Fruit fly (Drosophila melanogaster): ENCODE results near the gene Jasper.

Jasper gene

DNA sequence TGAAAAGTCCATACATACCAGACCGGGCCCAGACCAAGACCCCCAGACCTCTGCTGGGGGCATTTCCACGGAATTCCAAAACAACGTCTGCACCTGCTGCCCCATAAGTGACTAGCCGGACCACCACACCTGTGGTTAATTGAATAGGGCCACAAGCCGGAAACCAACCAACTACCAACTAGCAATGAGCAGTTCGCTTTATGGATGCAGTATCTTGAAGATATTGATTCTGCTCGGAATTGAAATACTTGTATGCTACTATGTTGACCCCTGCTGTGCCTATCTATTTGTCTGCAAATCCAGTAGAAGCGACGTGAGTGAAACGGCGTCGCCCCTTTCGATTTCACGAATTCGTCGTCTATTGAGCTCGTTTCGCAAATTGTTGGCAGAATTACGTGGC lies 43.5 kb downstream of the Jasper start (continued):
- no peak for TF ChIP-seq jumu (GFP tag; optimal IDR thresholded peaks at IDR 0.05)
- peak; percentile 40; the same call in 1 of the 2 replicates for TF ChIP-seq Rx (GFP tag; IDR thresholded peaks at IDR 0.05)
- no peak for TF ChIP-seq CG17829 (tag; optimal IDR thresholded peaks at IDR 0.05)
- no peak for TF ChIP-seq Taf1 (GFP tag; IDR thresholded peaks at IDR 0.05)
- no peak for TF ChIP-seq Scr (GFP tag; IDR thresholded peaks at IDR 0.05; ENCODE audit: partially characterized antibody)
- no peak for TF ChIP-seq NK7.1 (GFP tag; optimal IDR thresholded peaks at IDR 0.05)
- TF ChIP-seq CG30020 (tag; optimal IDR thresholded peaks at IDR 0.05), result no peak
- no peak for TF ChIP-seq tin (GFP tag; optimal IDR thresholded peaks at IDR 0.05)
- no peak for TF ChIP-seq Fer3 (tag; optimal IDR thresholded peaks at IDR 0.05)
- TF ChIP-seq sug (tag; optimal IDR thresholded peaks at IDR 0.05), result no peak
- TF ChIP-seq CG10274 (GFP tag; optimal IDR thresholded peaks at IDR 0.05), result no peak
- no peak for TF ChIP-seq CG17912 (GFP tag; optimal IDR thresholded peaks at IDR 0.05)
- TF ChIP-seq en (GFP tag; optimal IDR thresholded peaks at IDR 0.05), result no peak
- no peak for TF ChIP-seq CG15479 (GFP tag; optimal IDR thresholded peaks at IDR 0.05)
- TF ChIP-seq CG10209 (GFP tag; optimal IDR thresholded peaks at IDR 0.05), result no peak
- TF ChIP-seq pros (GFP tag; optimal IDR thresholded peaks at IDR 0.05), result no peak
- TF ChIP-seq CG3995 (GFP tag; optimal IDR thresholded peaks at IDR 0.05), result no peak
- TF ChIP-seq H15 (GFP tag; IDR thresholded peaks at IDR 0.05), result 0 out of 3 replicates have a peak, but pooled peaks have one; percentile 34
- no peak for TF ChIP-seq TFAM (GFP tag; optimal IDR thresholded peaks at IDR 0.05)
- no peak for TF ChIP-seq CG5953 (GFP tag; IDR thresholded peaks at IDR 0.05)
- no peak for TF ChIP-seq CG9876 (GFP tag; optimal IDR thresholded peaks at IDR 0.05)
- no peak for TF ChIP-seq bbx (GFP tag; IDR thresholded peaks at IDR 0.05; ENCODE audit: partially characterized antibody)
- TF ChIP-seq inv (GFP tag; IDR thresholded peaks at IDR 0.05; ENCODE audit: partially characterized antibody), result no peak
- TF ChIP-seq ranshi (GFP tag; IDR thresholded peaks at IDR 0.05), result peak; percentile 46; the same call in 1 of the 2 replicates
- TF ChIP-seq Nf-YA (GFP tag; IDR thresholded peaks at IDR 0.05), result no peak
- TF ChIP-seq CG12659 (GFP tag; optimal IDR thresholded peaks at IDR 0.05), result no peak
- TF ChIP-seq ap (GFP tag; IDR thresholded peaks at IDR 0.05), result no peak
- peak; percentile 41 for TF ChIP-seq ATbp (GFP tag; optimal IDR thresholded peaks at IDR 0.05)
- no peak for TF ChIP-seq CG7271 (tag; optimal IDR thresholded peaks at IDR 0.05)
- TF ChIP-seq tx (GFP tag; optimal IDR thresholded peaks at IDR 0.05), result no peak
- TF ChIP-seq CG17612 (GFP tag; IDR thresholded peaks at IDR 0.05), result no peak
- no peak for TF ChIP-seq CG14710 (tag; optimal IDR thresholded peaks at IDR 0.05)
- TF ChIP-seq Hr78 (GFP tag; optimal IDR thresholded peaks at IDR 0.05), result no peak
- no peak for TF ChIP-seq Nf-YC (tag; optimal IDR thresholded peaks at IDR 0.05)
- no peak for TF ChIP-seq her (GFP tag; optimal IDR thresholded peaks at IDR 0.05)
- peak; percentile 27; the same call in 1 of the 2 replicates for TF ChIP-seq H2.0 (GFP tag; IDR thresholded peaks at IDR 0.05)
- TF ChIP-seq zfh1 (GFP tag; IDR thresholded peaks at IDR 0.05), result peak; percentile 53; the same call in 1 of the 3 replicates
- no peak for TF ChIP-seq jing (GFP tag; optimal IDR thresholded peaks at IDR 0.05)
- no peak for TF ChIP-seq CG12299 (tag; optimal IDR thresholded peaks at IDR 0.05)
- TF ChIP-seq CG18619 (GFP tag; optimal IDR thresholded peaks at IDR 0.05), result no peak
- TF ChIP-seq jigr1 (GFP tag; IDR thresholded peaks at IDR 0.05), result no peak
- TF ChIP-seq Antp (GFP tag; optimal IDR thresholded peaks at IDR 0.05), result peak; percentile 25
- no peak for TF ChIP-seq Hmx (GFP tag; optimal IDR thresholded peaks at IDR 0.05)
- TF ChIP-seq pum (GFP tag; optimal IDR thresholded peaks at IDR 0.05), result no peak
- TF ChIP-seq CG9932 (GFP tag; IDR thresholded peaks at IDR 0.05), result peak; percentile 45
- no peak for TF ChIP-seq CG6654 (GFP tag; optimal IDR thresholded peaks at IDR 0.05)
- no peak for TF ChIP-seq stc (GFP tag; IDR thresholded peaks at IDR 0.05)
- peak; percentile 17 for TF ChIP-seq Xbp1 (GFP tag; optimal IDR thresholded peaks at IDR 0.05)
- no peak for TF ChIP-seq phol (tag; optimal IDR thresholded peaks at IDR 0.05)
- no peak for TF ChIP-seq Vsx1 (GFP tag; optimal IDR thresholded peaks at IDR 0.05)
- no peak for TF ChIP-seq scrt (GFP tag; optimal IDR thresholded peaks at IDR 0.05)
